Fruit fly (Drosophila melanogaster) whole organism, embryonic: ENCODE results near the gene CG1999.

ENCODE experiments used
- ATbp ChIP-seq: fragments of 200-800 bp; sonication (Bioruptor generic); optimal IDR thresholded peaks from 2 replicates; lab custom pipeline; 2017; ENCODE audit warnings: missing biosample characterization, mild to moderate bottlenecking, missing genetic modification characterization, missing genetic modification reagents
- BtbVII ChIP-seq: fragments of 200-800 bp; sonication (Bioruptor generic); optimal IDR thresholded peaks from 3 replicates; lab custom pipeline; 2017; ENCODE audit warnings: missing biosample characterization, mild to moderate bottlenecking, missing genetic modification characterization
- CG10462 ChIP-seq: fragments of 200-800 bp; sonication (Bioruptor generic); optimal IDR thresholded peaks from 2 replicates; lab custom pipeline; 2016; ENCODE audit warnings: missing biosample characterization, missing genetic modification characterization
- CG10543 ChIP-seq: fragments of 200-800 bp; sonication (Bioruptor generic); optimal IDR thresholded peaks from 3 replicates; lab custom pipeline; 2017; ENCODE audit warnings: missing biosample characterization, mild to moderate bottlenecking, missing genetic modification characterization, moderate library complexity
- CG11398 ChIP-seq: fragments of 200-800 bp; sonication (Bioruptor generic); optimal IDR thresholded peaks from 2 replicates; lab custom pipeline; 2016; ENCODE audit warnings: missing biosample characterization, missing genetic modification characterization
- CG12744 ChIP-seq: fragments of 200-800 bp; sonication (Bioruptor generic); optimal IDR thresholded peaks from 2 replicates; lab custom pipeline; 2016; ENCODE audit warnings: missing biosample characterization, missing genetic modification characterization
- CG15696 ChIP-seq: fragments of 200-800 bp; sonication (Bioruptor generic); optimal IDR thresholded peaks from 2 replicates; lab custom pipeline; 2019; ENCODE audit warnings: missing biosample characterization, mild to moderate bottlenecking, missing genetic modification characterization, moderate library complexity
- CG17361 ChIP-seq: fragments of 200-800 bp; sonication (Bioruptor generic); IDR thresholded peaks from 3 replicates; pipeline ENCODE4 v1.3.6; 2022; ENCODE audit warnings: missing biosample characterization, missing genetic modification characterization
- CG18262 ChIP-seq: fragments of 200-800 bp; optimal IDR thresholded peaks from 3 replicates; lab custom pipeline; 2019; ENCODE audit warnings: missing biosample characterization, mild to moderate bottlenecking, missing genetic modification characterization, moderate library complexity
- CG2116 ChIP-seq: fragments of 200-800 bp; sonication (Bioruptor generic); optimal IDR thresholded peaks from 3 replicates; lab custom pipeline; 2018; ENCODE audit warnings: missing biosample characterization, mild to moderate bottlenecking, missing genetic modification characterization
- CG2875 ChIP-seq: fragments of 200-800 bp; sonication (Bioruptor generic); optimal IDR thresholded peaks from 2 replicates; lab custom pipeline; 2017; ENCODE audit warnings: missing biosample characterization, mild to moderate bottlenecking, missing genetic modification characterization, missing genetic modification reagents
- CG2889 ChIP-seq: fragments of 200-800 bp; sonication (Bioruptor generic); IDR thresholded peaks from 3 replicates; pipeline ENCODE4 v1.3.6; 2022; ENCODE audit warnings: missing biosample characterization, missing genetic modification characterization
- CG3065 ChIP-seq: fragments of 200-800 bp; sonication (Bioruptor generic); optimal IDR thresholded peaks from 2 replicates; lab custom pipeline; 2016; ENCODE audit warnings: missing biosample characterization, missing genetic modification characterization
- CG3847 ChIP-seq: fragments of 200-800 bp; sonication (Bioruptor generic); IDR thresholded peaks from 2 replicates; pipeline ENCODE4 v1.3.6; 2022; ENCODE audit warnings: missing biosample characterization, missing genetic modification characterization
- CG7556 ChIP-seq: fragments of 200-800 bp; sonication (Bioruptor generic); optimal IDR thresholded peaks from 2 replicates; lab custom pipeline; 2017; ENCODE audit warnings: missing biosample characterization, mild to moderate bottlenecking, missing genetic modification characterization
- CG9215 ChIP-seq: fragments of 200-800 bp; sonication (Bioruptor generic); IDR thresholded peaks from 2 replicates; pipeline ENCODE4 v1.3.6; 2022; ENCODE audit warnings: missing biosample characterization, missing genetic modification characterization
- CG9797 ChIP-seq: fragments of 200-800 bp; sonication (Bioruptor generic); optimal IDR thresholded peaks from 3 replicates; lab custom pipeline; 2018; ENCODE audit warnings: missing biosample characterization, mild to moderate bottlenecking, missing genetic modification characterization
- Dbx ChIP-seq: fragments of 200-800 bp; sonication (Bioruptor generic); IDR thresholded peaks from 3 replicates; pipeline ENCODE4 v1.3.6; 2022; ENCODE audit warnings: missing biosample characterization, missing genetic modification characterization
- GATAe ChIP-seq: fragments of 200-800 bp; sonication (Bioruptor generic); conservative IDR thresholded peaks from 2 replicates; pipeline ENCODE4 v1.3.6; 2022; ENCODE audit warnings: missing biosample characterization, missing genetic modification characterization
- HLH4C ChIP-seq: fragments of 200-800 bp; sonication (Bioruptor generic); IDR thresholded peaks from 3 replicates; pipeline ENCODE4 v1.3.6; 2022; ENCODE audit warnings: missing biosample characterization, missing genetic modification characterization; ENCODE audit not compliant: partially characterized antibody
- HLHmδ ChIP-seq: fragments of 200-800 bp; sonication (Bioruptor generic); optimal IDR thresholded peaks from 2 replicates; lab custom pipeline; 2018; ENCODE audit warnings: missing biosample characterization, mild to moderate bottlenecking, missing genetic modification characterization, moderate library complexity
- HmgD ChIP-seq: fragments of 200-800 bp; sonication (Bioruptor generic); optimal IDR thresholded peaks from 3 replicates; lab custom pipeline; 2016; ENCODE audit warnings: missing biosample characterization, missing genetic modification characterization
- Med ChIP-seq: fragments of 200-800 bp; sonication (Bioruptor generic); peaks from one replicate; lab custom pipeline; 2016; ENCODE audit warnings: missing biosample characterization, missing genetic modification characterization, mild to moderate bottlenecking, inconsistent platforms, moderate library complexity
- Meics ChIP-seq: fragments of 200-800 bp; sonication (Bioruptor generic); optimal IDR thresholded peaks from 2 replicates; lab custom pipeline; 2017; ENCODE audit warnings: missing biosample characterization, mild to moderate bottlenecking, missing genetic modification characterization
- Nf-YB ChIP-seq: fragments of 200-800 bp; sonication (Bioruptor generic); optimal IDR thresholded peaks from 3 replicates; lab custom pipeline; 2019; ENCODE audit warnings: missing biosample characterization, mild to moderate bottlenecking, missing genetic modification characterization, moderate library complexity
- Ptx1 ChIP-seq: fragments of 200-800 bp; sonication (Bioruptor generic); IDR thresholded peaks from 2 replicates; pipeline ENCODE4 v1.3.6; 2022; ENCODE audit warnings: missing biosample characterization, missing genetic modification characterization
- Taf1 ChIP-seq: fragments of 200-800 bp; sonication (Bioruptor generic); IDR thresholded peaks from 2 replicates; pipeline ENCODE4 v1.3.6; 2022; ENCODE audit warnings: missing biosample characterization, missing genetic modification characterization
- Trl ChIP-seq, 3 experiments: fragments of >200 bp in 2 of 3; fragments of 200-800 bp in 1 of 3; sonication (Bioruptor generic) in 1 of 3; optimal IDR thresholded peaks; 2 replicates in 1 of 3; 3 replicates in 2 of 3; lab custom pipeline; 2016 to 2017; ENCODE audit warnings: missing biosample characterization in 1 of 3, missing genetic modification characterization in 1 of 3
- bsh ChIP-seq, 2 experiments: fragments of 200-800 bp; sonication (Bioruptor generic); optimal IDR thresholded peaks; 2 replicates each; lab custom pipeline; 2017 to 2018; ENCODE audit warnings: mild to moderate bottlenecking in 2 of 2, missing biosample characterization in 2 of 2, missing genetic modification characterization in 2 of 2, moderate library complexity in 1 of 2
- cg ChIP-seq: fragments of 200-800 bp; sonication (Bioruptor generic); optimal IDR thresholded peaks from 3 replicates; lab custom pipeline; 2019; ENCODE audit warnings: missing biosample characterization, mild to moderate bottlenecking, missing genetic modification characterization, moderate library complexity
- corto ChIP-seq: fragments of 200-800 bp; sonication (Bioruptor generic); optimal IDR thresholded peaks from 2 replicates; lab custom pipeline; 2016; ENCODE audit warnings: missing biosample characterization, mild to moderate bottlenecking, missing genetic modification characterization, moderate library complexity
- crc ChIP-seq: fragments of 200-800 bp; sonication (Bioruptor generic); optimal IDR thresholded peaks from 2 replicates; lab custom pipeline; 2016; ENCODE audit warnings: missing biosample characterization, missing genetic modification characterization
- dati ChIP-seq: fragments of 200-800 bp; sonication (Bioruptor generic); IDR thresholded peaks from 2 replicates; pipeline ENCODE4 v1.3.6; 2022; ENCODE audit warnings: missing biosample characterization, missing genetic modification characterization
- dm ChIP-seq: fragments of 200-800 bp; sonication (Bioruptor generic); optimal IDR thresholded peaks from 3 replicates; lab custom pipeline; 2016; ENCODE audit warnings: missing biosample characterization, missing genetic modification characterization
- ftz-f1 ChIP-seq: fragments of 200-800 bp; sonication (Bioruptor generic); optimal IDR thresholded peaks from 2 replicates; lab custom pipeline; 2016; ENCODE audit warnings: missing biosample characterization, missing genetic modification characterization
- her ChIP-seq: fragments of 200-800 bp; sonication (Bioruptor generic); optimal IDR thresholded peaks from 2 replicates; lab custom pipeline; 2016; ENCODE audit warnings: missing biosample characterization, missing genetic modification characterization
- klu ChIP-seq: fragments of 200-800 bp; sonication (Bioruptor generic); IDR thresholded peaks from 2 replicates; pipeline ENCODE4 v1.3.6; 2022; ENCODE audit warnings: missing biosample characterization, missing genetic modification characterization
- lilli ChIP-seq: fragments of 200-800 bp; sonication (Bioruptor generic); optimal IDR thresholded peaks from 3 replicates; lab custom pipeline; 2016; ENCODE audit warnings: missing biosample characterization, missing genetic modification characterization
- lov ChIP-seq, 2 experiments: fragments of 200-800 bp in 1 of 2; fragments of >200 bp in 1 of 2; sonication (Bioruptor generic) in 1 of 2; IDR thresholded peaks in 1 of 2; optimal IDR thresholded peaks in 1 of 2; 2 replicates in 1 of 2; 3 replicates in 1 of 2; pipeline versions ENCODE4 v1.3.6 to Lab custom; 2017 to 2022; ENCODE audit warnings: missing biosample characterization in 1 of 2, missing genetic modification characterization in 1 of 2
- nau ChIP-seq: fragments of 200-800 bp; sonication (Bioruptor generic); optimal IDR thresholded peaks from 3 replicates; lab custom pipeline; 2017; ENCODE audit warnings: missing biosample characterization, mild to moderate bottlenecking, missing genetic modification characterization, missing genetic modification reagents
- onecut ChIP-seq: fragments of 200-800 bp; sonication (Bioruptor generic); IDR thresholded peaks from 2 replicates; pipeline ENCODE4 v1.3.6; 2022; ENCODE audit warnings: missing biosample characterization, missing genetic modification characterization
- peb ChIP-seq: fragments of 200-800 bp; sonication (Bioruptor generic); IDR thresholded peaks from 2 replicates; pipeline ENCODE4 v1.3.6; 2022; ENCODE audit warnings: missing biosample characterization, missing genetic modification characterization
- pnt ChIP-seq: fragments of 200-800 bp; sonication (Bioruptor generic); optimal IDR thresholded peaks from 3 replicates; lab custom pipeline; 2016; ENCODE audit warnings: missing biosample characterization, missing genetic modification characterization
- repo ChIP-seq: fragments of 200-800 bp; sonication (Bioruptor generic); optimal IDR thresholded peaks from 2 replicates; lab custom pipeline; 2016; ENCODE audit warnings: missing biosample characterization, missing genetic modification characterization
- sens-2 ChIP-seq: fragments of 200-800 bp; sonication (Bioruptor generic); IDR thresholded peaks from 2 replicates; pipeline ENCODE4 v1.3.6; 2022; ENCODE audit warnings: missing biosample characterization, missing genetic modification characterization
- sr ChIP-seq: fragments of 200-800 bp; sonication (Bioruptor generic); IDR thresholded peaks from 3 replicates; pipeline ENCODE4 v1.3.6; 2022; ENCODE audit warnings: missing biosample characterization, missing genetic modification characterization
- toy ChIP-seq: fragments of 200-800 bp; sonication (Bioruptor generic); IDR thresholded peaks from 2 replicates; pipeline ENCODE4 v1.3.6; 2022; ENCODE audit warnings: missing biosample characterization, missing genetic modification characterization
- tx ChIP-seq: fragments of 200-800 bp; sonication (Bioruptor generic); optimal IDR thresholded peaks from 2 replicates; lab custom pipeline; 2016; ENCODE audit warnings: missing biosample characterization, missing genetic modification characterization
- wdn ChIP-seq: fragments of 200-800 bp; sonication (Bioruptor generic); IDR thresholded peaks from 2 replicates; pipeline ENCODE4 v1.3.6; 2022; ENCODE audit warnings: missing biosample characterization, missing genetic modification characterization
- zf30C ChIP-seq: fragments of 200-800 bp; sonication (Bioruptor generic); optimal IDR thresholded peaks from 3 replicates; lab custom pipeline; 2018; ENCODE audit warnings: missing biosample characterization, mild to moderate bottlenecking, missing genetic modification characterization

Gene CG1999

DNA sequence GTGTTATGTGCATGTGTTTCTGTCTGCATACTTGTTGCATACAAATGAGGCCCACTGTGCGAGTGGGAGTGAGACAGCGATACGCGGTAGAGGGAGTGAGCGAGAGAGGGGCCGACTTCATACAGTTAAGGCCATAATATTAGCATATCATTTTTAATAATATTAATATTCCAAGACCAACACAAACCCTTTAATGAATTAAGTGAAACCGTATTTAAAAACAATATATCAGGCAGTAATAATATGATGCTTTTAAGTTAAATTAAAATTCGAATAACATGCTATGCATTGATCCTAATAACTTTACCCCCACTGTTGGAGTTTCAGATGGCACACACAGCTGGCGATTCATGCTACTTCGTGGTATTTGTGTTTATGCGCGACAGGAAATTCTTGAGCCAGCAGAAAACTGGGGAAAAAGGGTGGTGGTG, 33.8 kb upstream of the CG1999 start (continued):
- TF ChIP-seq CG9215: peak; percentile 84
- TF ChIP-seq ftz-f1 (GFP tag; lab: Kevin White, UChicago): peak; percentile 11
- peak; percentile 87 for TF ChIP-seq Taf1 (GFP tag; lab: Robert Waterston, UW)
- TF ChIP-seq sens-2: peak; percentile 93
- TF ChIP-seq CG3065: peak; percentile 88
- peak; percentile 77 for TF ChIP-seq CG11398 (GFP tag; lab: Kevin White, UChicago)
- TF ChIP-seq BtbVII (GFP tag; lab: Kevin White, UChicago): peak; percentile 95
- TF ChIP-seq Meics (GFP tag; lab: Kevin White, UChicago): peak; percentile 93
- TF ChIP-seq CG3847 (GFP tag; lab: Robert Waterston, UW): peak; percentile 90
- TF ChIP-seq pnt (GFP tag; lab: Kevin White, UChicago): peak; percentile 73
- peak; percentile 97 for TF ChIP-seq ATbp (GFP tag; lab: Kevin White, UChicago)
- TF ChIP-seq corto (GFP tag; lab: Kevin White, UChicago): peak; percentile 85
- TF ChIP-seq CG17361: peak; percentile 98
- peak; percentile 79 for TF ChIP-seq GATAe
- peak; percentile 94 for TF ChIP-seq onecut (GFP tag; lab: Robert Waterston, UW)
- peak; percentile 63 for TF ChIP-seq dm (GFP tag; lab: Kevin White, UChicago)
- TF ChIP-seq crc (GFP tag; lab: Kevin White, UChicago): peak; percentile 65
- TF ChIP-seq Nf-YB (GFP tag; lab: Kevin White, UChicago): peak; percentile 86
- no peak for TF ChIP-seq HLH4C (GFP tag; lab: Robert Waterston, UW)
- no peak for TF ChIP-seq Trl (optimal IDR thresholded peaks at IDR 0.05; lab: Kevin White, UChicago)
- TF ChIP-seq Trl (GFP tag; optimal IDR thresholded peaks at IDR 0.05; lab: Kevin White, UChicago): peak; percentile 74
- TF ChIP-seq Med (GFP tag; lab: Kevin White, UChicago): peak; percentile 95
- TF ChIP-seq sr: peak; percentile 80; the same call in 2 of the 3 replicates
- TF ChIP-seq CG9797 (GFP tag; lab: Kevin White, UChicago): peak; percentile 51
- peak; percentile 97 for TF ChIP-seq CG7556
- TF ChIP-seq repo: peak; percentile 35
- TF ChIP-seq Ptx1: peak; percentile 96
- TF ChIP-seq CG12744 (GFP tag; lab: Kevin White, UChicago): peak; percentile 86
- peak; percentile 89 for TF ChIP-seq wdn (GFP tag; lab: Robert Waterston, UW)
- peak; percentile 88 for TF ChIP-seq CG10543 (GFP tag; lab: Kevin White, UChicago)
- peak; percentile 97 for TF ChIP-seq CG15696 (tag; lab: Kevin White, UChicago)
- TF ChIP-seq toy (GFP tag; lab: Robert Waterston, UW): peak; percentile 73; the same call in 1 of the 2 replicates
- TF ChIP-seq klu: peak; percentile 87
- peak; percentile 88 for TF ChIP-seq CG2889 (GFP tag; lab: Robert Waterston, UW)
- TF ChIP-seq her: no peak
- peak; percentile 87 for TF ChIP-seq lilli (GFP tag; lab: Kevin White, UChicago)
- peak; percentile 61 for TF ChIP-seq CG2116 (GFP tag; lab: Kevin White, UChicago)
- peak; percentile 99 for TF ChIP-seq CG18262 (tag; lab: Kevin White, UChicago)
- peak; percentile 80 for TF ChIP-seq tx (GFP tag; lab: Kevin White, UChicago)
- TF ChIP-seq CG2875 (GFP tag; lab: Kevin White, UChicago): peak; percentile 96
- TF ChIP-seq CG10462 (GFP tag; lab: Kevin White, UChicago): peak; percentile 93
- TF ChIP-seq peb: peak; percentile 87
- TF ChIP-seq Dbx (GFP tag; lab: Robert Waterston, UW): peak; percentile 88
- no peak for TF ChIP-seq lov (optimal IDR thresholded peaks at IDR 0.05; lab: Kevin White, UChicago)
- TF ChIP-seq lov (GFP tag; IDR thresholded peaks at IDR 0.05; lab: Robert Waterston, UW): peak; percentile 92
- TF ChIP-seq HLHmδ: no peak
- peak; percentile 72; the same call in 1 of the 2 replicates for TF ChIP-seq dati
- peak; percentile 15 for TF ChIP-seq zf30C (GFP tag; lab: Kevin White, UChicago)
- TF ChIP-seq nau (GFP tag; lab: Kevin White, UChicago): peak; percentile 95
- TF ChIP-seq HmgD (GFP tag; lab: Kevin White, UChicago): no peak
- TF ChIP-seq cg (GFP tag; lab: Kevin White, UChicago): peak; percentile 82
- TF ChIP-seq bsh (GFP tag; optimal IDR thresholded peaks at IDR 0.05; lab: Kevin White, UChicago): peak; percentile 92 to 98
